Fruit fly (Drosophila melanogaster): ENCODE results near the gene meng.

Gene meng

DNA sequence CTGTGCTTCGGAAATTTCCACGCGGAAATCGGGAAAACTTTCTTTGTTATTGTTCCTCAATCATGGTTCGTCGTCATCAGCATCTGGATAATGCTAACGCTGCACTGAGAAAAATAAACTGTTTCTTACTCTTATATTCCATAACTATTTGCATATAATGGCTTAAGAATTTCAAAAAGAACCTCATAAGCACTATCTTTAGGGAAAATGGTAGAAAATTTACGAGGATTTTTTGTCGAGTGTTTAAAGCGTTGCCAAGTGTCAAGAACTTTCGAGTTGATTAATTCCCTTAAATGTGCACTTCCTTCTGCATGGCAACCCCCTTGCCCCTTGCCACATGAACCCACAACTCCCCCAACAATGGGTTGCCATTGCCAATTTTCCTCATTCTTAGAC lies 45.7 kb downstream of the meng start (continued):
- peak; percentile 57 for TF ChIP-seq tio (GFP tag; optimal IDR thresholded peaks at IDR 0.05)
- no peak for TF ChIP-seq Awh (GFP tag; IDR thresholded peaks at IDR 0.05)
- no peak for TF ChIP-seq cg (GFP tag; optimal IDR thresholded peaks at IDR 0.05)
- peak; percentile 79 for TF ChIP-seq phol (tag; optimal IDR thresholded peaks at IDR 0.05)
- no peak for TF ChIP-seq H15 (GFP tag; IDR thresholded peaks at IDR 0.05)
- no peak for TF ChIP-seq CG33213 (GFP tag; optimal IDR thresholded peaks at IDR 0.05)
- TF ChIP-seq Abd-B (GFP tag; optimal IDR thresholded peaks at IDR 0.05): peak; percentile 17
- TF ChIP-seq CG8388 (GFP tag; optimal IDR thresholded peaks at IDR 0.05): peak; percentile 74
- no peak for TF ChIP-seq Rx (GFP tag; IDR thresholded peaks at IDR 0.05)
- TF ChIP-seq Fer1 (GFP tag; optimal IDR thresholded peaks at IDR 0.05): no peak
- peak; percentile 24 for TF ChIP-seq wek (GFP tag; optimal IDR thresholded peaks at IDR 0.05)
- TF ChIP-seq vnd (GFP tag; IDR thresholded peaks at IDR 0.05; ENCODE audit: partially characterized antibody): no peak
- TF ChIP-seq klu (GFP tag; IDR thresholded peaks at IDR 0.05): no peak
- peak; percentile 16 for TF ChIP-seq Dip3 (GFP tag; optimal IDR thresholded peaks at IDR 0.05)
- no peak for TF ChIP-seq CG43689 (GFP tag; IDR thresholded peaks at IDR 0.05)
- no peak for TF ChIP-seq pita (GFP tag; optimal IDR thresholded peaks at IDR 0.05)
- TF ChIP-seq fd96Cb (tag; optimal IDR thresholded peaks at IDR 0.05): peak; percentile 76
- TF ChIP-seq CG7987 (GFP tag; optimal IDR thresholded peaks at IDR 0.05): no peak
- TF ChIP-seq CG7928 (GFP tag; optimal IDR thresholded peaks at IDR 0.05): no peak
- TF ChIP-seq mirr (GFP tag; optimal IDR thresholded peaks at IDR 0.05): no peak
- TF ChIP-seq NfI (GFP tag; optimal IDR thresholded peaks at IDR 0.05): peak; percentile 52
- TF ChIP-seq cato (GFP tag; optimal IDR thresholded peaks at IDR 0.05; ENCODE audit: borderline replicate concordance): peak; percentile 2
- no peak for TF ChIP-seq CG11696 (GFP tag; IDR thresholded peaks at IDR 0.05)
- TF ChIP-seq Trl (optimal IDR thresholded peaks at IDR 0.05): no peak
- peak; percentile 42 for TF ChIP-seq Trl (GFP tag; optimal IDR thresholded peaks at IDR 0.05)
- TF ChIP-seq ewg (GFP tag; optimal IDR thresholded peaks at IDR 0.05): no peak
- no peak for TF ChIP-seq tgo (GFP tag; IDR thresholded peaks at IDR 0.05)
- peak; percentile 18 to 46 for TF ChIP-seq Pdp1 (GFP tag; optimal IDR thresholded peaks at IDR 0.05)
- peak; percentile 5 for TF ChIP-seq CG10462 (GFP tag; optimal IDR thresholded peaks at IDR 0.05)
- TF ChIP-seq CG15479 (GFP tag; optimal IDR thresholded peaks at IDR 0.05): no peak
- TF ChIP-seq otp (GFP tag; IDR thresholded peaks at IDR 0.05): peak; percentile 20; the same call in 1 of the 3 replicates
- no peak for TF ChIP-seq bigmax (GFP tag; optimal IDR thresholded peaks at IDR 0.05)
- TF ChIP-seq Mes4 (GFP tag; optimal IDR thresholded peaks at IDR 0.05): peak; percentile 44
- no peak for TF ChIP-seq CG6765 (GFP tag; optimal IDR thresholded peaks at IDR 0.05)
- TF ChIP-seq CG12155 (GFP tag; optimal IDR thresholded peaks at IDR 0.05): peak; percentile 6
- no peak for TF ChIP-seq zen2 (GFP tag; IDR thresholded peaks at IDR 0.05; ENCODE audit: partially characterized antibody)
- peak; percentile 11; the same call in 1 of the 2 replicates for TF ChIP-seq sim (GFP tag; IDR thresholded peaks at IDR 0.05)
- no peak for TF ChIP-seq fd64A (GFP tag; optimal IDR thresholded peaks at IDR 0.05)
- peak; percentile 34; the same call in 1 of the 2 replicates for TF ChIP-seq stc (GFP tag; IDR thresholded peaks at IDR 0.05)
- TF ChIP-seq CG10543 (GFP tag; optimal IDR thresholded peaks at IDR 0.05): no peak
- TF ChIP-seq Sox102F (GFP tag; optimal IDR thresholded peaks at IDR 0.05): peak; percentile 78
- peak; percentile 77 for TF ChIP-seq nmo (GFP tag; optimal IDR thresholded peaks at IDR 0.05)
- no peak for TF ChIP-seq CG4282 (GFP tag; optimal IDR thresholded peaks at IDR 0.05)
- peak; percentile 20; the same call in 1 of the 3 replicates for TF ChIP-seq CG11695 (GFP tag; IDR thresholded peaks at IDR 0.05)
- peak; percentile 56 for TF ChIP-seq Antp (GFP tag; optimal IDR thresholded peaks at IDR 0.05)
- TF ChIP-seq Lhr (GFP tag; optimal IDR thresholded peaks at IDR 0.05): no peak
- peak; percentile 59 for TF ChIP-seq CG2202 (tag; optimal IDR thresholded peaks at IDR 0.05)
- TF ChIP-seq CG4820 (GFP tag; optimal IDR thresholded peaks at IDR 0.05): peak; percentile 62
- peak; percentile 61 for TF ChIP-seq CG7556 (GFP tag; optimal IDR thresholded peaks at IDR 0.05)
- no peak for TF ChIP-seq Neu2 (GFP tag; optimal IDR thresholded peaks at IDR 0.05; ENCODE audit: borderline replicate concordance)
- no peak for TF ChIP-seq CG1024 (GFP tag; IDR thresholded peaks at IDR 0.05)
